Worm (Caenorhabditis elegans): ENCODE data around the gene F31E8.4.

ce11 chrII:6816324-6816723, 16.4 kb upstream of the F31E8.4 start:
- TF ChIP-seq W03F9.2 (tag; optimal IDR thresholded peaks at IDR 0.05) (no peak), him-1 (tag; optimal IDR thresholded peaks at IDR 0.05) (no peak), dao-5 (tag; optimal IDR thresholded peaks at IDR 0.05) (no peak)

Data from whole organism, L4/young adult.